Fruit fly (Drosophila melanogaster): ENCODE results near the gene Ir8a.
A peak's percentile ranks its signal among the peaks of the same experiment; 100 is the strongest.

The Ir8a gene

dm6 chrX:9196362-9196761 is 40.0 kb downstream of the Ir8a start, which contains the start of gene CG12118 (continued):
- TF ChIP-seq CG8290 (GFP tag; optimal IDR thresholded peaks at IDR 0.05), result peak; percentile 78
- TF ChIP-seq CG8290 (tag; optimal IDR thresholded peaks at IDR 0.05), result peak; percentile 42 to 43
- peak; percentile 55 for TF ChIP-seq CG4854 (GFP tag; optimal IDR thresholded peaks at IDR 0.05)
- peak; percentile 79 for TF ChIP-seq tgo (GFP tag; IDR thresholded peaks at IDR 0.05)
- peak; percentile 84 for TF ChIP-seq CG9727 (GFP tag; optimal IDR thresholded peaks at IDR 0.05)
- no peak for TF ChIP-seq zf30C (GFP tag; optimal IDR thresholded peaks at IDR 0.05)
- TF ChIP-seq sna (GFP tag; IDR thresholded peaks at IDR 0.05; ENCODE audit: partially characterized antibody), result peak; percentile 95
- TF ChIP-seq wdn (GFP tag; IDR thresholded peaks at IDR 0.05), result peak; percentile 88
- TF ChIP-seq Bteb2 (GFP tag; optimal IDR thresholded peaks at IDR 0.05), result peak; percentile 76
- TF ChIP-seq Ptx1 (GFP tag; IDR thresholded peaks at IDR 0.05), result peak; percentile 86
- TF ChIP-seq tin (GFP tag; optimal IDR thresholded peaks at IDR 0.05), result peak; percentile 79
- peak; percentile 75 for TF ChIP-seq ranshi (GFP tag; IDR thresholded peaks at IDR 0.05)
- peak; percentile 84 for TF ChIP-seq hb (GFP tag; IDR thresholded peaks at IDR 0.05; ENCODE audit: partially characterized antibody)
- peak; percentile 81; the same call in 1 of the 2 replicates for TF ChIP-seq tna (GFP tag; IDR thresholded peaks at IDR 0.05; ENCODE audit: partially characterized antibody)
- peak; percentile 66; the same call in 1 of the 2 replicates for TF ChIP-seq stc (GFP tag; IDR thresholded peaks at IDR 0.05)
- peak; percentile 64 for TF ChIP-seq CG33557 (GFP tag; optimal IDR thresholded peaks at IDR 0.05)
- peak; percentile 90 for TF ChIP-seq sob (GFP tag; IDR thresholded peaks at IDR 0.05)
- TF ChIP-seq repo (GFP tag; optimal IDR thresholded peaks at IDR 0.05), result no peak
- TF ChIP-seq hkb (optimal IDR thresholded peaks at IDR 0.05), result no peak
- peak; percentile 83 for TF ChIP-seq hkb (GFP tag; IDR thresholded peaks at IDR 0.05)
- TF ChIP-seq CG8944 (GFP tag; optimal IDR thresholded peaks at IDR 0.05), result peak; percentile 29
- peak; percentile 91 for TF ChIP-seq CG12391 (tag; optimal IDR thresholded peaks at IDR 0.05)
- peak; percentile 72 for TF ChIP-seq CG10979 (tag; optimal IDR thresholded peaks at IDR 0.05)
- TF ChIP-seq pros (GFP tag; optimal IDR thresholded peaks at IDR 0.05), result no peak
- no peak for TF ChIP-seq sc (optimal IDR thresholded peaks at IDR 0.05)
- TF ChIP-seq sc (GFP tag; optimal IDR thresholded peaks at IDR 0.05), result peak; percentile 46
- TF ChIP-seq CG4282 (GFP tag; optimal IDR thresholded peaks at IDR 0.05), result no peak
- peak; percentile 18 for TF ChIP-seq Ets65A (GFP tag)
- peak; percentile 62 for TF ChIP-seq CG18011 (GFP tag; optimal IDR thresholded peaks at IDR 0.05)
- peak; percentile 67; the same call in 2 of the 3 replicates for TF ChIP-seq CG11695 (GFP tag; IDR thresholded peaks at IDR 0.05)
- TF ChIP-seq Asciz (GFP tag; optimal IDR thresholded peaks at IDR 0.05), result no peak
- TF ChIP-seq Stat92E (GFP tag; optimal IDR thresholded peaks at IDR 0.05), result no peak
- no peak for TF ChIP-seq gfzf (GFP tag; optimal IDR thresholded peaks at IDR 0.05)
- peak; percentile 79 for TF ChIP-seq Atf6 (GFP tag; IDR thresholded peaks at IDR 0.05)
- TF ChIP-seq CG6654 (GFP tag; optimal IDR thresholded peaks at IDR 0.05), result no peak
- TF ChIP-seq wor (GFP tag; IDR thresholded peaks at IDR 0.05), result peak; percentile 67
- TF ChIP-seq her (GFP tag; optimal IDR thresholded peaks at IDR 0.05), result no peak
- no peak for TF ChIP-seq h (optimal IDR thresholded peaks at IDR 0.05)
- TF ChIP-seq corto (GFP tag; optimal IDR thresholded peaks at IDR 0.05), result peak; percentile 68
- peak in 1 of 3 experiments; percentile 75 for TF ChIP-seq lola (GFP tag; optimal IDR thresholded peaks at IDR 0.05)
- peak; percentile 14 for TF ChIP-seq Camta (GFP tag; optimal IDR thresholded peaks at IDR 0.05)
- peak; percentile 41; the same call in 1 of the 2 replicates for TF ChIP-seq klu (GFP tag; IDR thresholded peaks at IDR 0.05)
- peak; percentile 79 for TF ChIP-seq CG31224 (GFP tag; IDR thresholded peaks at IDR 0.05)
- peak; percentile 89 for TF ChIP-seq nerfin-2 (GFP tag; IDR thresholded peaks at IDR 0.05; ENCODE audit: partially characterized antibody)
- TF ChIP-seq MTF-1 (GFP tag; optimal IDR thresholded peaks at IDR 0.05; ENCODE audit: borderline replicate concordance), result no peak
- peak; percentile 63 for TF ChIP-seq Dref (GFP tag; IDR thresholded peaks at IDR 0.05)
- no peak for TF ChIP-seq CG9876 (GFP tag; optimal IDR thresholded peaks at IDR 0.05)
- TF ChIP-seq zen2 (GFP tag; IDR thresholded peaks at IDR 0.05; ENCODE audit: partially characterized antibody), result peak; percentile 69; the same call in 1 of the 3 replicates
- peak; percentile 73 for TF ChIP-seq ara (GFP tag; IDR thresholded peaks at IDR 0.05)
- peak; percentile 84 for TF ChIP-seq CG13424 (tag; optimal IDR thresholded peaks at IDR 0.05)
- TF ChIP-seq dmrt99B (tag; optimal IDR thresholded peaks at IDR 0.05), result peak; percentile 73
